Fruit fly (Drosophila melanogaster) whole organism, wandering third instar larva: Measurements from ENCODE around the gene tra.

ENCODE experiments used
- Abd-B ChIP-seq: fragments of >200 bp; optimal IDR thresholded peaks from 2 replicates; lab custom pipeline; 2017; ENCODE audit warnings: missing biosample characterization, missing genetic modification characterization
- CG32264 ChIP-seq: fragments of 200-800 bp; sonication (Bioruptor generic); optimal IDR thresholded peaks from 2 replicates; lab custom pipeline; 2016; ENCODE audit warnings: missing biosample characterization, missing genetic modification characterization
- CG9705 ChIP-seq: fragments of 200-800 bp; sonication (Bioruptor generic); optimal IDR thresholded peaks from 2 replicates; lab custom pipeline; 2018; ENCODE audit warnings: missing biosample characterization, mild to moderate bottlenecking, missing genetic modification characterization
- CrebA ChIP-seq: fragments of 200-800 bp; sonication (Bioruptor generic); optimal IDR thresholded peaks from 2 replicates; lab custom pipeline; 2016; ENCODE audit warnings: missing biosample characterization, mild to moderate bottlenecking, missing genetic modification characterization, borderline replicate concordance
- Dfd ChIP-seq: fragments of >200 bp; optimal IDR thresholded peaks from 2 replicates; lab custom pipeline; 2017; ENCODE audit warnings: missing biosample characterization, missing genetic modification characterization
- Dif ChIP-seq: fragments of 200-275, 200-300 bp; sonication (Bioruptor generic); optimal IDR thresholded peaks from 2 replicates; lab custom pipeline; 2018; ENCODE audit warnings: missing biosample characterization, missing genetic modification characterization; ENCODE audit not compliant: partially characterized antibody
- GATAd ChIP-seq: sonication (Bioruptor generic); optimal IDR thresholded peaks from 2 replicates; lab custom pipeline; 2016; ENCODE audit warnings: missing biosample characterization, missing genetic modification characterization
- HLH106 ChIP-seq: fragments of 200-800 bp; optimal IDR thresholded peaks from 3 replicates; lab custom pipeline; 2019; ENCODE audit warnings: missing biosample characterization, mild to moderate bottlenecking, missing genetic modification characterization, moderate library complexity
- Hnf4 ChIP-seq: fragments of 200-800 bp; sonication (Bioruptor generic); optimal IDR thresholded peaks from 2 replicates; lab custom pipeline; 2016; ENCODE audit warnings: missing biosample characterization, mild to moderate bottlenecking, missing genetic modification characterization
- Hr78 ChIP-seq: fragments of >200 bp; optimal IDR thresholded peaks from 2 replicates; lab custom pipeline; 2017; ENCODE audit warnings: missing biosample characterization, missing genetic modification characterization
- Hr83 ChIP-seq: fragments of 200-300 bp; sonication (Bioruptor generic); optimal IDR thresholded peaks from 2 replicates; lab custom pipeline; 2016; ENCODE audit warnings: missing biosample characterization, mild to moderate bottlenecking, missing genetic modification characterization, moderate library complexity; ENCODE audit not compliant: poor library complexity, severe bottlenecking
- Jra ChIP-seq: sonication (Bioruptor generic); optimal IDR thresholded peaks from 2 replicates; lab custom pipeline; 2016; ENCODE audit warnings: missing biosample characterization, missing genetic modification characterization
- Mio ChIP-seq: sonication (Bioruptor generic); optimal IDR thresholded peaks from 2 replicates; lab custom pipeline; 2016; ENCODE audit warnings: missing biosample characterization, missing genetic modification characterization
- Myc ChIP-seq: fragments of >200 bp; optimal IDR thresholded peaks from 2 replicates; lab custom pipeline; 2017
- N ChIP-seq: fragments of >200 bp; optimal IDR thresholded peaks from 2 replicates; lab custom pipeline; 2018; ENCODE audit warnings: missing biosample characterization, missing external identifiers, missing genetic modification characterization
- OdsH ChIP-seq: fragments of 200-800 bp; sonication (Bioruptor generic); optimal IDR thresholded peaks from 2 replicates; lab custom pipeline; 2016; ENCODE audit warnings: missing biosample characterization, mild to moderate bottlenecking, missing genetic modification characterization
- Rel ChIP-seq, 2 experiments: fragments of 200-800 bp; sonication (Bioruptor generic) in 1 of 2; optimal IDR thresholded peaks; 2 replicates in 1 of 2; 3 replicates in 1 of 2; lab custom pipeline; 2016 to 2019; ENCODE audit warnings: mild to moderate bottlenecking in 2 of 2, missing biosample characterization in 2 of 2, missing genetic modification characterization in 2 of 2, moderate library complexity in 1 of 2
- Sp1 ChIP-seq: fragments of 200-800 bp; sonication (Bioruptor generic); optimal IDR thresholded peaks from 3 replicates; lab custom pipeline; 2019; ENCODE audit warnings: missing biosample characterization, mild to moderate bottlenecking, missing genetic modification characterization, moderate library complexity
- Vsx2 ChIP-seq: fragments of 200-300, 225-300 bp; sonication (Bioruptor generic); optimal IDR thresholded peaks from 2 replicates; lab custom pipeline; 2018; ENCODE audit warnings: missing biosample characterization, missing genetic modification characterization; ENCODE audit not compliant: partially characterized antibody
- br ChIP-seq: fragments of 200-800 bp; sonication (Bioruptor generic); optimal IDR thresholded peaks from 2 replicates; lab custom pipeline; 2016; ENCODE audit warnings: missing biosample characterization, missing genetic modification characterization
- brk ChIP-seq: fragments of 200-800 bp; sonication (Bioruptor generic); optimal IDR thresholded peaks from 2 replicates; lab custom pipeline; 2016; ENCODE audit warnings: missing biosample characterization, mild to moderate bottlenecking, missing genetic modification characterization
- dl ChIP-seq, 2 experiments: fragments of 175-275, 200-275 bp in 1 of 2; fragments of 200-275 bp in 1 of 2; sonication (Bioruptor generic); optimal IDR thresholded peaks; lab custom pipeline; 2018; ENCODE audit warnings: mild to moderate bottlenecking in 2 of 2, missing biosample characterization in 2 of 2, missing genetic modification characterization in 2 of 2, moderate library complexity in 2 of 2; ENCODE audit not compliant: partially characterized antibody in 2 of 2, insufficient read depth in 1 of 2
- dmrt93B ChIP-seq: fragments of 200-800 bp; sonication (Bioruptor generic); optimal IDR thresholded peaks from 2 replicates; lab custom pipeline; 2018; ENCODE audit warnings: missing biosample characterization, mild to moderate bottlenecking, missing genetic modification characterization
- dsf ChIP-seq: sonication (Bioruptor generic); optimal IDR thresholded peaks from 2 replicates; lab custom pipeline; 2016; ENCODE audit warnings: missing biosample characterization, missing genetic modification characterization, borderline replicate concordance
- ey ChIP-seq: fragments of 200-800 bp; sonication (Bioruptor generic); optimal IDR thresholded peaks from 2 replicates; lab custom pipeline; 2016; ENCODE audit warnings: missing biosample characterization, missing genetic modification characterization
- foxo ChIP-seq, 2 experiments: fragments of 200-800 bp; sonication (Bioruptor generic); optimal IDR thresholded peaks; 2 replicates in 1 of 2; 3 replicates in 1 of 2; lab custom pipeline; 2016 to 2017; ENCODE audit warnings: missing biosample characterization in 2 of 2, missing genetic modification characterization in 2 of 2
- fru ChIP-seq: fragments of 200-800 bp; sonication (Bioruptor generic); optimal IDR thresholded peaks from 3 replicates; lab custom pipeline; 2016; ENCODE audit warnings: missing biosample characterization, mild to moderate bottlenecking, missing genetic modification characterization
- h ChIP-seq: fragments of 200-800 bp; sonication (Bioruptor generic); optimal IDR thresholded peaks from 3 replicates; lab custom pipeline; 2016; ENCODE audit warnings: missing biosample characterization, mild to moderate bottlenecking, missing genetic modification characterization
- jim ChIP-seq: fragments of 175-275, 200-325 bp; sonication (Bioruptor generic); optimal IDR thresholded peaks from 2 replicates; lab custom pipeline; 2016; ENCODE audit warnings: missing biosample characterization, mild to moderate bottlenecking, missing genetic modification characterization
- lola ChIP-seq: fragments of >200 bp; optimal IDR thresholded peaks from 2 replicates; lab custom pipeline; 2017; ENCODE audit warnings: missing biosample characterization, missing genetic modification characterization
- pan ChIP-seq: fragments of >200 bp; optimal IDR thresholded peaks from 2 replicates; lab custom pipeline; 2017
- psq ChIP-seq: fragments of 200-800 bp; sonication (Bioruptor generic); optimal IDR thresholded peaks from 3 replicates; lab custom pipeline; 2017; ENCODE audit warnings: missing biosample characterization, mild to moderate bottlenecking, missing genetic modification characterization, moderate library complexity
- rgr ChIP-seq: fragments of 200-800 bp; sonication (Bioruptor generic); optimal IDR thresholded peaks from 3 replicates; lab custom pipeline; 2016; ENCODE audit warnings: missing biosample characterization, mild to moderate bottlenecking, missing genetic modification characterization
- sage ChIP-seq: fragments of 200-800 bp; sonication (Bioruptor generic); optimal IDR thresholded peaks from 2 replicates; lab custom pipeline; 2016; ENCODE audit warnings: missing biosample characterization, mild to moderate bottlenecking, missing genetic modification characterization
- sv ChIP-seq: fragments of 200-800 bp; sonication (Bioruptor generic); optimal IDR thresholded peaks from 3 replicates; lab custom pipeline; 2016; ENCODE audit warnings: missing biosample characterization, missing genetic modification characterization
- tai ChIP-seq: sonication (Bioruptor generic); optimal IDR thresholded peaks from 2 replicates; lab custom pipeline; 2016; ENCODE audit warnings: missing biosample characterization, missing genetic modification characterization
- usp ChIP-seq: fragments of >200 bp; optimal IDR thresholded peaks from 2 replicates; lab custom pipeline; 2017; ENCODE audit warnings: missing biosample characterization, missing genetic modification characterization
- woc ChIP-seq: sonication (Bioruptor generic); optimal IDR thresholded peaks from 2 replicates; lab custom pipeline; 2016; ENCODE audit warnings: missing biosample characterization, mild to moderate bottlenecking, missing genetic modification characterization

tra gene

DNA sequence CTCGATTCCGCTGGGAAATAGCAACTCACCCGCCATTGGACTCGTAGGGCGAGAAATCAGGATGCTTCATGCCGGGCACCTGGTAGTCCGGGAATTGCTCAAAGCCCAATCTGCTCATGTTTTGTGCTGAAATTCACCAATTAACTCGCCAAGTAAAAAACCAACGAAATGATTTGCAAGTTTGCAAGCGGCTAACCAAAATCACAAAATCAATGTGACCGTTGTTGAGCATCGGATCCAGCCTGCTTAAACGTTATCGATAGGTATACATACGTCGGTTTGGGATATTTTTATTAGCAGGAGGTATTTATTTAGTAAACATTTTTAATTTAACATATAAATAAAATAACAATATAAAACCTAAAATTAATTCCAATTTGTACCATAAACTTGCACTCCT is 19.4 kb upstream of the tra start, which contains the start of gene Prosbeta6:
Prosbeta6 (minus strand) TSS at position 218 of the 400 bp plus-strand sequence.
- TF ChIP-seq brk (peak; percentile 25), OdsH (no peak)

dm6 chr3L:16609120-16609519 is 18.3 kb upstream of the tra start, which contains the start of gene CG4098:
CG4098 (minus strand) TSS chr3L:16609347.
- TF ChIP-seq foxo (GFP tag; optimal IDR thresholded peaks at IDR 0.05; lab: Kevin White, UChicago) (peak in 1 of 2 experiments; percentile 86), GATAd (GFP tag; lab: Kevin White, UChicago) (peak; percentile 1), h (GFP tag; lab: Kevin White, UChicago) (peak; percentile 67), woc (peak; percentile 88), CG9705 (GFP tag; lab: Kevin White, UChicago) (peak; percentile 10), CrebA (GFP tag; lab: Kevin White, UChicago) (no peak), usp (GFP tag; lab: Kevin White, UChicago) (no peak), Dfd (GFP tag; lab: Kevin White, UChicago) (no peak), sv (GFP tag; lab: Kevin White, UChicago) (peak; percentile 6), tai (GFP tag; lab: Kevin White, UChicago) (no peak), lola (GFP tag; lab: Kevin White, UChicago) (no peak), jim (GFP tag; lab: Kevin White, UChicago) (peak; percentile 47), Jra (peak; percentile 43), Vsx2 (GFP tag; lab: Kevin White, UChicago) (no peak), dmrt93B (GFP tag; lab: Kevin White, UChicago) (no peak), dl (GFP tag; optimal IDR thresholded peaks at IDR 0.05; lab: Kevin White, UChicago; ENCODE audit: insufficient read depth in 1 of 2, partially characterized antibody in 2 of 2) (no peak), Rel (GFP tag; optimal IDR thresholded peaks at IDR 0.05; lab: Kevin White, UChicago) (no peak), Rel (tag; optimal IDR thresholded peaks at IDR 0.05; lab: Kevin White, UChicago) (peak; percentile 40), pan (lab: Kevin White, UChicago) (no peak), ey (GFP tag; lab: Kevin White, UChicago) (peak; percentile 69), Dif (GFP tag; lab: Kevin White, UChicago) (no peak), rgr (GFP tag; lab: Kevin White, UChicago) (peak; percentile 79), OdsH (peak; percentile 65), Hnf4 (peak; percentile 77), dsf (GFP tag; lab: Kevin White, UChicago) (no peak), fru (GFP tag; lab: Kevin White, UChicago) (peak; percentile 63), Hr83 (peak; percentile 97), psq (peak; percentile 34), CG32264 (GFP tag; lab: Kevin White, UChicago) (no peak), Mio (GFP tag; lab: Kevin White, UChicago) (peak; percentile 28), br (GFP tag; lab: Kevin White, UChicago) (peak; percentile 76), Sp1 (GFP tag; lab: Kevin White, UChicago) (peak; percentile 51), HLH106 (tag; lab: Kevin White, UChicago) (peak; percentile 47)

DNA sequence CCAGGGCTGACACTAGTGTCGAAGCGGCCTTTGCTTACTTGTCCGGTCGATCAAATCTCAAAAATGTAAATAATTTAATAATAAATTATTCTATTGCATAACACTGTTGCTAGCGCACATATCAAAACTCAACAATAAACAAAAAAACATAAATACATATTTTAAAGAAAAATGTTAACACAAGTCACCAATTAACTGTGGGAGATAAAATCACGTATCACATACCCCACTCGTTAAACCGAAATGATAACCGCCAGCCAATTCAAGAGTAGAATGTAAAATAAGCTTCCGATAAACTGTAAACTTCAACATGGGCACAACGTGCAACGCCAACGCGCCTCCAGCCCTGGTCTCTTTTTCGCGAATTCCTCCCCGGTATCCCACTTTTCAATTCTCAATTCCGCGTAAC is 11.9 kb upstream of the tra start, which contains the start of gene Arts:
Arts (plus strand) TSS at position 116 of the 409 bp plus-strand sequence.
- TF ChIP-seq Dif (GFP tag; lab: Kevin White, UChicago) (no peak), sv (GFP tag; lab: Kevin White, UChicago) (no peak), dsf (GFP tag; lab: Kevin White, UChicago) (no peak), dmrt93B (GFP tag; lab: Kevin White, UChicago) (no peak), CG32264 (GFP tag; lab: Kevin White, UChicago) (no peak), CG9705 (GFP tag; lab: Kevin White, UChicago) (peak; percentile 23), Rel (GFP tag; optimal IDR thresholded peaks at IDR 0.05; lab: Kevin White, UChicago) (no peak), Rel (tag; optimal IDR thresholded peaks at IDR 0.05; lab: Kevin White, UChicago) (peak; percentile 32), N (no peak), GATAd (GFP tag; lab: Kevin White, UChicago) (no peak), Sp1 (GFP tag; lab: Kevin White, UChicago) (peak; percentile 40), Jra (peak; percentile 10), dl (GFP tag; optimal IDR thresholded peaks at IDR 0.05; lab: Kevin White, UChicago; ENCODE audit: insufficient read depth in 1 of 2, partially characterized antibody in 2 of 2) (no peak), Abd-B (GFP tag; lab: Kevin White, UChicago) (no peak), CrebA (GFP tag; lab: Kevin White, UChicago) (no peak), jim (GFP tag; lab: Kevin White, UChicago) (no peak), brk (peak; percentile 10), Myc (lab: Kevin White, UChicago) (peak; percentile 43), foxo (GFP tag; optimal IDR thresholded peaks at IDR 0.05; lab: Kevin White, UChicago) (peak in 1 of 2 experiments; percentile 52), h (GFP tag; lab: Kevin White, UChicago) (peak; percentile 46), Mio (GFP tag; lab: Kevin White, UChicago) (no peak), sage (GFP tag; lab: Kevin White, UChicago) (no peak), rgr (GFP tag; lab: Kevin White, UChicago) (peak; percentile 31), Hr78 (GFP tag; lab: Kevin White, UChicago) (no peak), br (GFP tag; lab: Kevin White, UChicago) (peak; percentile 27), tai (GFP tag; lab: Kevin White, UChicago) (no peak), fru (GFP tag; lab: Kevin White, UChicago) (peak; percentile 1), Dfd (GFP tag; lab: Kevin White, UChicago) (no peak), pan (lab: Kevin White, UChicago) (no peak), psq (peak; percentile 14), Vsx2 (GFP tag; lab: Kevin White, UChicago) (no peak), HLH106 (tag; lab: Kevin White, UChicago) (peak; percentile 53), OdsH (no peak), Hnf4 (peak; percentile 1), lola (GFP tag; lab: Kevin White, UChicago) (no peak), usp (GFP tag; lab: Kevin White, UChicago) (no peak), ey (GFP tag; lab: Kevin White, UChicago) (no peak), Hr83 (no peak), woc (no peak)
